Worm (Caenorhabditis elegans): ENCODE measurements around the gene ZC404.16.

DNA sequence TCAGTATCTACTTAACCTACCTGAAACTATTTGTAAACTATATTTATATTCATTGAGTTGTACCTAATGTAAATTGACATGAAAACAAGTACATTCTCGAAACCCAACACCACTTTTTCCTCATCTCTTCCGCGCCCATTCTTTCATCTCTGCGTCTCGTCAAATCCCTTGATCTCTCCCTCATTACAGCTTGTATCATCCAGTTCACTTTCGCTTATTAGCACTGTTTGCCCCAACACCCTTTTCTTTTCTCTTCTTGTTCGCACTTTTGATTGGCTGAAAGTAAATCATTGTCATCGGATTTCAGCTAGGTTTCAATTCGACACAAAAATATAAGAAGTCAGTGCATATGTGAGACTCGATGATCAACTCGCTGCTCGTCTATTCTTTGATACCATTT is 28.9 kb downstream of the ZC404.16 start, which contains the start of gene T25F10.3:
- no peak for TF ChIP-seq ceh-82 (tag; optimal IDR thresholded peaks at IDR 0.05)
- no peak for TF ChIP-seq pqm-1 (tag; optimal IDR thresholded peaks at IDR 0.05)

Measured in whole organism, L4 larva.